Fruit fly (Drosophila melanogaster): ENCODE measurements around the gene Hmu.

Hmu gene

dm6 chr3R:27283645-27284044, 4.9 kb upstream of the Hmu start, which contains the start of gene CG3368 (continued):
- TF ChIP-seq repo (GFP tag; optimal IDR thresholded peaks at IDR 0.05) (no peak), CG15269 (tag; optimal IDR thresholded peaks at IDR 0.05) (no peak), oc (tag; optimal IDR thresholded peaks at IDR 0.05) (no peak), CG13287 (GFP tag; IDR thresholded peaks at IDR 0.05; ENCODE audit: partially characterized antibody) (peak; percentile 71), E2f1 (GFP tag; IDR thresholded peaks at IDR 0.05) (no peak), ro (GFP tag; IDR thresholded peaks at IDR 0.05) (no peak), tup (GFP tag; optimal IDR thresholded peaks at IDR 0.05) (no peak), hbn (GFP tag; IDR thresholded peaks at IDR 0.05; ENCODE audit: partially characterized antibody) (peak; percentile 30; the same call in 1 of the 2 replicates), ac (GFP tag; optimal IDR thresholded peaks at IDR 0.05) (no peak), CG12299 (tag; optimal IDR thresholded peaks at IDR 0.05) (no peak), stwl (tag; optimal IDR thresholded peaks at IDR 0.05) (peak; percentile 65)

dm6 chr3R:27289638-27290037, 1.1 kb downstream of the Hmu start:
- TF ChIP-seq HLHmδ (GFP tag; optimal IDR thresholded peaks at IDR 0.05): no peak
- TF ChIP-seq bab2 (GFP tag; optimal IDR thresholded peaks at IDR 0.05): peak; percentile 40
- TF ChIP-seq nmo (GFP tag; optimal IDR thresholded peaks at IDR 0.05): peak; percentile 37
- TF ChIP-seq h (optimal IDR thresholded peaks at IDR 0.05): no peak
- TF ChIP-seq Max (GFP tag; optimal IDR thresholded peaks at IDR 0.05): no peak
- TF ChIP-seq CG7963 (GFP tag; IDR thresholded peaks at IDR 0.05; ENCODE audit: partially characterized antibody): no peak
- TF ChIP-seq dan (GFP tag; IDR thresholded peaks at IDR 0.05): no peak
- peak; percentile 31; the same call in 1 of the 2 replicates for TF ChIP-seq Ptx1 (GFP tag; IDR thresholded peaks at IDR 0.05)
- TF ChIP-seq fd3F (GFP tag; optimal IDR thresholded peaks at IDR 0.05): no peak
- TF ChIP-seq CG10274 (GFP tag; optimal IDR thresholded peaks at IDR 0.05): no peak
- TF ChIP-seq CG13123 (GFP tag; optimal IDR thresholded peaks at IDR 0.05): no peak
- TF ChIP-seq fd64A (GFP tag; optimal IDR thresholded peaks at IDR 0.05): no peak
- no peak for TF ChIP-seq hkb (optimal IDR thresholded peaks at IDR 0.05)
- TF ChIP-seq hkb (GFP tag; IDR thresholded peaks at IDR 0.05): no peak
- TF ChIP-seq CG13624 (GFP tag; optimal IDR thresholded peaks at IDR 0.05): peak; percentile 39
- TF ChIP-seq Dip2 (GFP tag; IDR thresholded peaks at IDR 0.05): no peak
- TF ChIP-seq Chrac-16 (GFP tag; optimal IDR thresholded peaks at IDR 0.05): peak; percentile 21
- no peak for TF ChIP-seq yki (optimal IDR thresholded peaks at IDR 0.05)
- TF ChIP-seq Vsx1 (GFP tag; optimal IDR thresholded peaks at IDR 0.05): no peak
- no peak for TF ChIP-seq gfzf (GFP tag; optimal IDR thresholded peaks at IDR 0.05)
- TF ChIP-seq nerfin-2 (GFP tag; IDR thresholded peaks at IDR 0.05; ENCODE audit: partially characterized antibody): no peak
- TF ChIP-seq NfI (GFP tag; optimal IDR thresholded peaks at IDR 0.05): peak; percentile 29
- no peak for TF ChIP-seq CG1529 (GFP tag; optimal IDR thresholded peaks at IDR 0.05)
- TF ChIP-seq tx (GFP tag; optimal IDR thresholded peaks at IDR 0.05): no peak
- TF ChIP-seq CG7928 (GFP tag; optimal IDR thresholded peaks at IDR 0.05): no peak
- no peak for TF ChIP-seq CG2129 (GFP tag; IDR thresholded peaks at IDR 0.05; ENCODE audit: partially characterized antibody)
- no peak for TF ChIP-seq CG31224 (GFP tag; IDR thresholded peaks at IDR 0.05)
- no peak for TF ChIP-seq Poxn (GFP tag; IDR thresholded peaks at IDR 0.05)
- no peak for TF ChIP-seq otp (GFP tag; IDR thresholded peaks at IDR 0.05)
- peak; percentile 32 for TF ChIP-seq Dek (tag; optimal IDR thresholded peaks at IDR 0.05)
- TF ChIP-seq Rx (GFP tag; IDR thresholded peaks at IDR 0.05): no peak
- no peak for TF ChIP-seq CG4404 (GFP tag; IDR thresholded peaks at IDR 0.05)
- TF ChIP-seq lola (GFP tag; optimal IDR thresholded peaks at IDR 0.05): peak in 1 of 3 experiments; percentile 37
- no peak for TF ChIP-seq CG3995 (GFP tag; optimal IDR thresholded peaks at IDR 0.05)
- TF ChIP-seq CG15601 (tag; optimal IDR thresholded peaks at IDR 0.05): no peak
- TF ChIP-seq aop (GFP tag; IDR thresholded peaks at IDR 0.05): no peak
- TF ChIP-seq Awh (GFP tag; IDR thresholded peaks at IDR 0.05): no peak
- TF ChIP-seq CG13287 (GFP tag; IDR thresholded peaks at IDR 0.05; ENCODE audit: partially characterized antibody): no peak
- TF ChIP-seq CG43689 (GFP tag; IDR thresholded peaks at IDR 0.05): no peak
- TF ChIP-seq Dbx (GFP tag; IDR thresholded peaks at IDR 0.05): peak; percentile 57; the same call in 1 of the 3 replicates
- no peak for TF ChIP-seq crol (GFP tag; IDR thresholded peaks at IDR 0.05)

Data from whole organism, embryonic.